Worm (Caenorhabditis elegans): Measurements from ENCODE around the gene Y47D3A.21.

- TF ChIP-seq ceh-28 (tag; optimal IDR thresholded peaks at IDR 0.05) = no peak
- TF ChIP-seq nhr-11 (tag; optimal IDR thresholded peaks at IDR 0.05) = no peak
- no peak for TF ChIP-seq nhr-28 (tag; optimal IDR thresholded peaks at IDR 0.05)
- TF ChIP-seq nhr-237 (tag; optimal IDR thresholded peaks at IDR 0.05) = no peak
- TF ChIP-seq ama-1 (optimal IDR thresholded peaks at IDR 0.05) = no peak
- no peak for TF ChIP-seq ztf-11 (tag; optimal IDR thresholded peaks at IDR 0.05)
Measured at ce11 chrIII:11268532-11268931, 10.2 kb downstream of the Y47D3A.21 start.

Data from whole organism, L3 larva.